Fruit fly (Drosophila melanogaster): ENCODE measurements around the gene Act88F.
A peak's percentile ranks its signal among the peaks of the same experiment; 100 is the strongest.

Act88F gene

dm6 chr3R:15417761-15418754, 21.7 kb upstream of the Act88F start (continued):
- no peak for TF ChIP-seq CG9817 (tag; optimal IDR thresholded peaks at IDR 0.05)
- TF ChIP-seq rib (GFP tag; IDR thresholded peaks at IDR 0.05) = no peak
- TF ChIP-seq NK7.1 (GFP tag; optimal IDR thresholded peaks at IDR 0.05) = no peak
- no peak for TF ChIP-seq dpn (GFP tag; optimal IDR thresholded peaks at IDR 0.05)
- peak in 1 of 2 experiments; percentile 15 for TF ChIP-seq Pdp1 (GFP tag; optimal IDR thresholded peaks at IDR 0.05)
- TF ChIP-seq pzg (GFP tag; optimal IDR thresholded peaks at IDR 0.05) = no peak
- no peak for TF ChIP-seq dan (GFP tag; IDR thresholded peaks at IDR 0.05)
- peak; percentile 99 for TF ChIP-seq CG9437 (GFP tag; optimal IDR thresholded peaks at IDR 0.05)
- TF ChIP-seq Gsc (GFP tag; IDR thresholded peaks at IDR 0.05) = no peak
- peak; percentile 79 for TF ChIP-seq pros (GFP tag; optimal IDR thresholded peaks at IDR 0.05)
- no peak for TF ChIP-seq Jarid2 (GFP tag; optimal IDR thresholded peaks at IDR 0.05)
- no peak for TF ChIP-seq gfzf (GFP tag; optimal IDR thresholded peaks at IDR 0.05)
- TF ChIP-seq yki (optimal IDR thresholded peaks at IDR 0.05) = no peak
- TF ChIP-seq CG31388 (GFP tag; optimal IDR thresholded peaks at IDR 0.05) = no peak
- TF ChIP-seq Adf1 (GFP tag; IDR thresholded peaks at IDR 0.05) = peak; percentile 85
- TF ChIP-seq esg (GFP tag; conservative IDR thresholded peaks at IDR 0.05) = no peak
- no peak for TF ChIP-seq so (GFP tag; IDR thresholded peaks at IDR 0.05)
- TF ChIP-seq ewg (GFP tag; optimal IDR thresholded peaks at IDR 0.05) = peak; percentile 79
- no peak for TF ChIP-seq tx (GFP tag; optimal IDR thresholded peaks at IDR 0.05)
- peak; percentile 84 for TF ChIP-seq CG15479 (GFP tag; optimal IDR thresholded peaks at IDR 0.05)

dm6 chr3R:15418824-15419530, 20.8 kb upstream of the Act88F start:
- TF ChIP-seq knrl (GFP tag; IDR thresholded peaks at IDR 0.05; ENCODE audit: partially characterized antibody) (no peak), CG2712 (tag; optimal IDR thresholded peaks at IDR 0.05) (peak; percentile 92), E2f1 (GFP tag; IDR thresholded peaks at IDR 0.05) (peak; percentile 70), slou (GFP tag; optimal IDR thresholded peaks at IDR 0.05) (peak; percentile 54), Antp (GFP tag; optimal IDR thresholded peaks at IDR 0.05) (no peak), Awh (GFP tag; IDR thresholded peaks at IDR 0.05) (no peak), CG7556 (GFP tag; optimal IDR thresholded peaks at IDR 0.05) (peak; percentile 95), CG2120 (GFP tag; optimal IDR thresholded peaks at IDR 0.05) (peak; percentile 32), cas (GFP tag; IDR thresholded peaks at IDR 0.05) (no peak), CG17385 (GFP tag; optimal IDR thresholded peaks at IDR 0.05) (peak; percentile 71), CG30431 (GFP tag; optimal IDR thresholded peaks at IDR 0.05) (peak; percentile 63), Taf1 (GFP tag; IDR thresholded peaks at IDR 0.05) (no peak), oc (tag; optimal IDR thresholded peaks at IDR 0.05) (no peak), amos (GFP tag; IDR thresholded peaks at IDR 0.05; ENCODE audit: partially characterized antibody) (no peak), CG12299 (tag; optimal IDR thresholded peaks at IDR 0.05) (peak; percentile 58), ato (GFP tag; IDR thresholded peaks at IDR 0.05; ENCODE audit: partially characterized antibody) (no peak), CG10209 (GFP tag; optimal IDR thresholded peaks at IDR 0.05) (peak; percentile 81), CG10321 (GFP tag; IDR thresholded peaks at IDR 0.05) (peak; percentile 30; the same call in 1 of the 2 replicates), Stat92E (GFP tag; optimal IDR thresholded peaks at IDR 0.05) (peak in 1 of 3 experiments; percentile 36), CG18476 (GFP tag; optimal IDR thresholded peaks at IDR 0.05) (peak; percentile 43), NC2β (GFP tag; optimal IDR thresholded peaks at IDR 0.05) (no peak), nau (GFP tag; optimal IDR thresholded peaks at IDR 0.05) (peak; percentile 29), h (optimal IDR thresholded peaks at IDR 0.05) (no peak), H15 (GFP tag; IDR thresholded peaks at IDR 0.05) (no peak), CG7372 (GFP tag; IDR thresholded peaks at IDR 0.05) (no peak), CG30403 (GFP tag; optimal IDR thresholded peaks at IDR 0.05) (peak; percentile 87), gcm (GFP tag; optimal IDR thresholded peaks at IDR 0.05) (peak; percentile 81), Doc3 (GFP tag; IDR thresholded peaks at IDR 0.05; ENCODE audit: partially characterized antibody) (no peak)

Data from whole organism, embryonic.